Worm (Caenorhabditis elegans) whole organism, young adult: ENCODE measurements around the gene mtch-1.

ENCODE experiments used
- B0035.1 ChIP-seq: sonication (generic microtip); optimal IDR thresholded peaks from 2 replicates; lab custom pipeline; 2016; ENCODE audit warnings: missing genetic modification characterization, mild to moderate bottlenecking, missing compliant biosample characterization, missing genotype, missing genetic modification reagents
- D2030.7 ChIP-seq: fragments of 200-800 bp; sonication (Bioruptor generic); IDR thresholded peaks from 2 replicates; pipeline ENCODE4 v1.3.6; 2022; ENCODE audit warnings: missing genetic modification reagents, missing genetic modification characterization, missing compliant biosample characterization
- F22D6.2 ChIP-seq: sonication (generic microtip); optimal IDR thresholded peaks from 2 replicates; lab custom pipeline; 2016; ENCODE audit warnings: mild to moderate bottlenecking, missing genetic modification characterization, missing compliant biosample characterization
- F37B4.10 ChIP-seq: fragments of 200-800 bp; sonication (Bioruptor generic); IDR thresholded peaks from 2 replicates; pipeline ENCODE4 v1.3.6; 2022; ENCODE audit warnings: missing genetic modification characterization, missing compliant biosample characterization
- F57A8.1 ChIP-seq: fragments of 200-800 bp; sonication (Bioruptor generic); optimal IDR thresholded peaks from 2 replicates; lab custom pipeline; 2018; ENCODE audit warnings: mild to moderate bottlenecking, missing genetic modification characterization, moderate library complexity, missing compliant biosample characterization
- K12H6.12 ChIP-seq: fragments of 200-800 bp; sonication (Bioruptor generic); optimal IDR thresholded peaks from 2 replicates; lab custom pipeline; 2018; ENCODE audit warnings: mild to moderate bottlenecking, missing genetic modification characterization, missing compliant biosample characterization
- Y67H2A.10 ChIP-seq: fragments of 200-800 bp; sonication (Bioruptor generic); conservative IDR thresholded peaks from 2 replicates; pipeline ENCODE4 v1.3.6; 2022; ENCODE audit warnings: missing genetic modification reagents, missing genetic modification characterization, missing compliant biosample characterization
- athp-1 ChIP-seq: sonication (generic microtip); optimal IDR thresholded peaks from 2 replicates; lab custom pipeline; 2017; ENCODE audit warnings: mild to moderate bottlenecking, missing genetic modification characterization, missing compliant biosample characterization
- ceh-27 ChIP-seq: fragments of 200-800 bp; sonication (Bioruptor generic); optimal IDR thresholded peaks from 2 replicates; lab custom pipeline; 2018; ENCODE audit warnings: mild to moderate bottlenecking, missing genetic modification characterization, moderate library complexity, missing compliant biosample characterization
- ceh-58 ChIP-seq: fragments of 200-800 bp; sonication (Bioruptor generic); IDR thresholded peaks from 2 replicates; pipeline ENCODE4 v1.3.6; 2022; ENCODE audit warnings: missing genetic modification characterization, missing compliant biosample characterization
- ceh-79 ChIP-seq: sonication (generic microtip); optimal IDR thresholded peaks from 2 replicates; lab custom pipeline; 2017; ENCODE audit warnings: mild to moderate bottlenecking, missing genetic modification characterization, missing compliant biosample characterization
- ceh-91 ChIP-seq: fragments of 200-800 bp; sonication (Bioruptor generic); IDR thresholded peaks from 2 replicates; pipeline ENCODE4 v1.3.6; 2022; ENCODE audit warnings: missing genetic modification reagents, missing genetic modification characterization, missing compliant biosample characterization
- die-1 ChIP-seq: sonication (generic microtip); optimal IDR thresholded peaks from 2 replicates; lab custom pipeline; 2016; ENCODE audit warnings: missing genotype, mild to moderate bottlenecking, missing genetic modification characterization, missing compliant biosample characterization
- dpl-1 ChIP-seq: fragments of 150-350 bp; optimal IDR thresholded peaks from 2 replicates; lab custom pipeline; 2014; ENCODE audit warnings: missing biosample characterization, missing genetic modification reagents, missing genetic modification characterization
- ekl-4 ChIP-seq: fragments of 200-800 bp; sonication (Bioruptor generic); IDR thresholded peaks from 2 replicates; pipeline ENCODE4 v1.3.6; 2022; ENCODE audit warnings: missing genetic modification reagents, missing genetic modification characterization, missing compliant biosample characterization
- gei-17 ChIP-seq: fragments of 200-800 bp; sonication (Bioruptor generic); optimal IDR thresholded peaks from 2 replicates; lab custom pipeline; 2018; ENCODE audit warnings: mild to moderate bottlenecking, missing genetic modification characterization, missing compliant biosample characterization
- hlh-26 ChIP-seq: fragments of 200-800 bp; sonication (Bioruptor generic); conservative IDR thresholded peaks from 2 replicates; pipeline ENCODE4 v1.3.6; 2022; ENCODE audit warnings: missing genetic modification reagents, missing genetic modification characterization, missing compliant biosample characterization
- hmg-20 ChIP-seq: fragments of 200-800 bp; sonication (Bioruptor generic); IDR thresholded peaks from 2 replicates; pipeline ENCODE4 v1.3.6; 2022; ENCODE audit warnings: missing genetic modification reagents, missing genetic modification characterization, missing compliant biosample characterization
- hrde-1 ChIP-seq: sonication (generic microtip); optimal IDR thresholded peaks from 2 replicates; lab custom pipeline; 2016; ENCODE audit warnings: missing genetic modification characterization, mild to moderate bottlenecking, missing compliant biosample characterization, moderate library complexity, missing genotype, missing genetic modification reagents, borderline replicate concordance
- lin-26 ChIP-seq: fragments of 200-800 bp; sonication (Bioruptor generic); IDR thresholded peaks from 2 replicates; pipeline ENCODE4 v1.3.6; 2022; ENCODE audit warnings: missing genetic modification reagents, missing genetic modification characterization, missing compliant biosample characterization
- lin-40 ChIP-seq: sonication (generic microtip); optimal IDR thresholded peaks from 2 replicates; lab custom pipeline; 2016; ENCODE audit warnings: missing genetic modification characterization, mild to moderate bottlenecking, missing compliant biosample characterization, missing genotype, missing genetic modification reagents
- lin-54 ChIP-seq: fragments of 200-800 bp; sonication (Bioruptor generic); optimal IDR thresholded peaks from 2 replicates; lab custom pipeline; 2018; ENCODE audit warnings: mild to moderate bottlenecking, missing genetic modification characterization, missing compliant biosample characterization
- lsl-1 ChIP-seq: fragments of 200-800 bp; sonication (Bioruptor generic); optimal IDR thresholded peaks from 2 replicates; lab custom pipeline; 2018; ENCODE audit warnings: mild to moderate bottlenecking, missing genetic modification characterization, moderate library complexity, missing compliant biosample characterization
- madf-3 ChIP-seq: fragments of 200-800 bp; sonication (Bioruptor generic); IDR thresholded peaks from 2 replicates; pipeline ENCODE4 v1.3.6; 2022; ENCODE audit warnings: missing genetic modification reagents, missing genetic modification characterization, missing compliant biosample characterization
- madf-6 ChIP-seq: fragments of 200-800 bp; sonication (Bioruptor generic); IDR thresholded peaks from 2 replicates; pipeline ENCODE4 v1.3.6; 2022; ENCODE audit warnings: missing genetic modification reagents, missing genetic modification characterization, missing compliant biosample characterization
- mcd-1 ChIP-seq: fragments of 200-800 bp; sonication (Bioruptor generic); IDR thresholded peaks from 2 replicates; pipeline ENCODE4 v1.3.6; 2022; ENCODE audit warnings: missing genetic modification reagents, missing genetic modification characterization, missing compliant biosample characterization
- nfya-1 ChIP-seq: sonication (generic microtip); optimal IDR thresholded peaks from 2 replicates; lab custom pipeline; 2017; ENCODE audit warnings: antibody characterized with exemption, missing compliant biosample characterization, missing genetic modification characterization, borderline replicate concordance; ENCODE audit not compliant: insufficient read depth
- nhr-80 ChIP-seq: sonication (generic microtip); optimal IDR thresholded peaks from 2 replicates; lab custom pipeline; 2016; ENCODE audit warnings: missing genetic modification characterization, missing compliant biosample characterization
- pbrm-1 ChIP-seq: fragments of 200-800 bp; sonication (Bioruptor generic); IDR thresholded peaks from 2 replicates; pipeline ENCODE4 v1.3.6; 2022; ENCODE audit warnings: missing genetic modification reagents, missing genetic modification characterization, missing compliant biosample characterization
- pha-4 ChIP-seq: fragments of 150-350 bp; sonication (generic microtip); optimal IDR thresholded peaks from 2 replicates; lab custom pipeline; 2014; ENCODE audit warnings: missing biosample characterization, missing genetic modification reagents, missing genetic modification characterization
- rcor-1 ChIP-seq: fragments of 200-800 bp; sonication (Bioruptor generic); IDR thresholded peaks from 2 replicates; pipeline ENCODE4 v1.3.6; 2022; ENCODE audit warnings: missing genetic modification reagents, missing genetic modification characterization, missing compliant biosample characterization
- snpc-1.1 ChIP-seq: sonication (generic microtip); optimal IDR thresholded peaks from 2 replicates; lab custom pipeline; 2017; ENCODE audit warnings: missing genetic modification characterization, mild to moderate bottlenecking, missing compliant biosample characterization, antibody characterized with exemption, moderate library complexity, missing genotype, missing genetic modification reagents; ENCODE audit not compliant: insufficient read depth
- sptf-2 ChIP-seq: fragments of 200-800 bp; sonication (Bioruptor generic); optimal IDR thresholded peaks from 2 replicates; lab custom pipeline; 2018; ENCODE audit warnings: mild to moderate bottlenecking, missing genetic modification characterization, missing compliant biosample characterization
- tbp1 ChIP-seq: fragments of 200-800 bp; sonication (Bioruptor generic); optimal IDR thresholded peaks from 2 replicates; lab custom pipeline; 2018; ENCODE audit warnings: mild to moderate bottlenecking, missing genetic modification characterization, missing compliant biosample characterization
- tbx-9 ChIP-seq: sonication (generic microtip); optimal IDR thresholded peaks from 2 replicates; lab custom pipeline; 2016; ENCODE audit warnings: borderline replicate concordance, missing genetic modification characterization, inconsistent platforms, missing compliant biosample characterization
- tlf-1 ChIP-seq: fragments of 200-800 bp; sonication (Bioruptor generic); optimal IDR thresholded peaks from 2 replicates; lab custom pipeline; 2018; ENCODE audit warnings: mild to moderate bottlenecking, missing genetic modification characterization, missing compliant biosample characterization
- unc-62 ChIP-seq: fragments of 150-350 bp; optimal IDR thresholded peaks from 2 replicates; lab custom pipeline; 2014; ENCODE audit warnings: missing biosample characterization, missing genetic modification reagents, missing genetic modification characterization
- xnd-1 ChIP-seq: sonication (generic microtip); optimal IDR thresholded peaks from 2 replicates; lab custom pipeline; 2016; ENCODE audit warnings: missing genotype, missing genetic modification reagents, missing genetic modification characterization, missing compliant biosample characterization
- zim-3 ChIP-seq: sonication (generic microtip); optimal IDR thresholded peaks from 2 replicates; lab custom pipeline; 2017; ENCODE audit warnings: mild to moderate bottlenecking, missing genetic modification characterization, moderate library complexity, missing compliant biosample characterization
- ztf-22 ChIP-seq: fragments of 200-800 bp; sonication (Bioruptor generic); optimal IDR thresholded peaks from 2 replicates; lab custom pipeline; 2018; ENCODE audit warnings: mild to moderate bottlenecking, missing genetic modification characterization, moderate library complexity, missing compliant biosample characterization
- ztf-26 ChIP-seq: sonication (generic microtip); optimal IDR thresholded peaks from 2 replicates; lab custom pipeline; 2017; ENCODE audit warnings: missing genetic modification characterization, missing compliant biosample characterization

The mtch-1 gene

DNA sequence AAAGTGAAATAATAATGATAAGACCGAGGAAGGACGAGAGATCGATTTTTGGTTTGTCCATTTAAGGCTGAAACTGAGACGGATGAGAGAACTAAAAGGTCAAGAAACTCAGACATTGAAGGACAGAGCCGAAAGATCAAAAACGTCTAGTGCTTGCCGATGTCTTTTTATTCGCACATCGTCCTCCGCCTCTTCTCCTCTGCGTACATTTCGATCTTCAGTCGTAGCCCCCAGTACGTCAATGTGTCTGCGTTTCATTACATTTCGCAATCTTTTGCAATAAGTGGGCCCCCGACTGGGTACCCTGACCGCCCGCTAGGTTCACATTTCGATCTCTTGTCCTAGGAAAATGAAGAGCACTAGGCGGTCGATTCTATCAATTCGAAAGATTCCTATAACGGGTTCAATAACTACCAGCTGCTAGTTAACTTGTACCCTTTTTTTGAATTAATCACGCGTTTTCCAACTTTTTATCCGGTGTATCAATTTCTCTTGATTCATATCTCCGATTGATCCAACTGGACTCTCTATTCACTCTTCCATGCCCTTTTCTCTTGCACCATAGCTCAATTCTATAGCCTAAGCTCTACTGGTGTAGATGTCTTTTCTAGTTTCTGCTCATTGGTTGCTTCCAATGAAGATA, 18.2 kb upstream of the mtch-1 start (continued):
- TF ChIP-seq mcd-1 (GFP tag; lab: Robert Waterston, UW), result peak; percentile 35; the same call in 1 of the 2 replicates
- TF ChIP-seq lin-54 (GFP tag; lab: Kevin White, UChicago), result no peak
- peak; percentile 61 for TF ChIP-seq ceh-27 (GFP tag; lab: Kevin White, UChicago)
- TF ChIP-seq ztf-26 (tag; lab: Kevin White, UChicago), result peak; percentile 25
- TF ChIP-seq ekl-4, result 0 out of 2 replicates have a peak, but pooled peaks have one; percentile 50
- TF ChIP-seq pbrm-1 (GFP tag; lab: Robert Waterston, UW), result peak; percentile 39; the same call in 1 of the 2 replicates

DNA sequence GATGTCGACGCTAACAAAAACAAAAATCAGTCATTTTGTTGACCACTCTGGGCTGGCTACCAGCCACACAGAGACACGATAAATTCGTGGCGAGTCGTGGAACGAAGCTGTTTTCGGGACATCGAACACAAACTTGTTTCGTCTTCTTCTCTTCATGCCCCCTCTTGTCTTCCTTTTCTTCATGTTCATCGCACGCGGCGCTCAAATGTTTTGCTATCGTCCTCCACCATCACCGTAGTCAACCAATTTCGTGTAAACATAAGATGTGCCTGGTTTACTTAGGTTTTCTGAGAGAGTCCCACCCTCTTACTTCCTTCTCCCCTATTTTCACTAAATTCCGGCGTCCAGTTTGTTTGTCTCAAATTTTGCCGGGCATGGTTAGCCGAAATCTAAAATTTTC, 16.4 kb upstream of the mtch-1 start:
- TF ChIP-seq tbp1 (GFP tag; lab: Kevin White, UChicago) (no peak), lin-26 (GFP tag; lab: Robert Waterston, UW) (0 out of 2 replicates have a peak, but pooled peaks have one; percentile 44)
- TF ChIP-seq, all 124 proteins: peak for 1

DNA sequence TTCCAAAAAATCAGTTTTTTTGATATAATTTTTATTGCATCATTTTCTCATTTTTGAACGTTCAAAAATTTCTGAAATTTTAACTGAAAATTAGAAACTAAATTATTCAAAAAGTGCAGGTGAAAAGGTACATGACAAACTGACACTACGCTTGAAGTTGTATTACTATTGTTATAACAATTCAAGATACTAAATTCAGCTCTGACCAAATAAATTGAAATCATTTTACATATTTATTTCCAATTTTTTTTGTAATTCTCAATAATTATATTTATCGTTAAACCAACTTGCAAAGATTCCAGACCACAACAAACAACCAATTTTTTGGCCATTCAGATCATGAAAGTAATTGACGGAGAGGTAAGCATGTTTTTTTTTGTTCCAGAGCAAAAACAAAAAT, 11.5 kb upstream of the mtch-1 start, which contains the start of gene sre-3:
Gene sre-3, plus strand, starts transcription at position 301 of the 400 bp plus-strand sequence.
- TF ChIP-seq gei-17 (GFP tag; lab: Kevin White, UChicago) (no peak), B0035.1 (tag; lab: Kevin White, UChicago) (no peak), tbp1 (GFP tag; lab: Kevin White, UChicago) (no peak), ceh-91 (no peak), pha-4 (no peak), tbx-9 (tag; lab: Kevin White, UChicago) (no peak), ztf-22 (GFP tag; lab: Kevin White, UChicago) (no peak), Y67H2A.10 (GFP tag; lab: Robert Waterston, UW) (no peak), pbrm-1 (GFP tag; lab: Robert Waterston, UW) (no peak), F57A8.1 (no peak), lsl-1 (GFP tag; lab: Kevin White, UChicago) (no peak), ceh-79 (tag; lab: Kevin White, UChicago) (no peak), madf-6 (GFP tag; lab: Robert Waterston, UW) (no peak), F22D6.2 (no peak)

DNA sequence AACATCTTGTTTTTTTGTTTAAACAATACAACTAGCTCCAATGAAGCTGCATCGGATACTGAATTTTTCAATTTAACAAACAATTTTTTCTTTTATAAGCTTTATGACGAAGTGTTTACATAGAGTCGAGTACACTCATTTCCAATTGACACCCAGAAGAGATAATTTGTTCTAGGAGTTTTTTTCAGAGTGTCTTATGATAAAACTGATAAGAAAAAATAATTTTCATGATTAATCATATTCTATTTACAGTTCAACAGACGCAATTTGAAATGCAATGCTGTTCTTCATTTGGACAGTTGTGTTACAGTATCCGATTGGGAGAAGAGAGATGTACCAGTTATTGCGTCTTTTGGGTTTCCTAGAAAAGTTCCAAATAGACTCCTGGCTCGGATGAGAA, 8.0 kb upstream of the mtch-1 start:
- TF ChIP-seq nhr-80 (tag; lab: Kevin White, UChicago) (peak; percentile 68), unc-62 (GFP tag; lab: Kevin White, UChicago) (peak; percentile 33), hrde-1 (no peak), nfya-1 (tag; lab: Kevin White, UChicago) (no peak), tlf-1 (GFP tag; lab: Kevin White, UChicago) (no peak), snpc-1.1 (tag; lab: Kevin White, UChicago) (no peak)
- TF ChIP-seq, all 124 proteins: peak for 2

DNA sequence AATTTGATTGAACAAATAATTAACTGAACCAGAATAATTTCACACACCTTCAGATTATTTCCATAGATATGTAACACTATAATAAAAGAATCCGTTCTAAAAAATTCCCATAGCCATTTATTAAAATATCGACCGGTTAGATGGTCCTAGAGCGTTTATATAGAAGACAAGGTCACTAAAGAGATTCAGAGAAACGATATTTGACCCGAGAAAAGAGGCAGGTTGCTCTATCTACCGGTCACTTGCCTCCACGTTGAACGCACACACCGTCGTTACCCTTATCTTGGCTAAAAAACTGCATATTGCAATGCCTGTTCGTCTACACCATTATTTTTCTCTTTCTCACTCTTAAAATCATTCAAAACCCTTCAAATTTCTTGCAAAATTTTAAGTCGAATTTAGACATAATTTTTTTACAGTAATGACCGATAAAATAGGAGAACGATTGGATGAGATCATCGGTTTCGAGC, 7.2 kb upstream of the mtch-1 start, which contains the start of gene C07D10.5:
Gene C07D10.5, plus strand, starts transcription at position 420 of the 470 bp plus-strand sequence.
- TF ChIP-seq F37B4.10 (GFP tag; lab: Robert Waterston, UW) (no peak), K12H6.12 (no peak), ceh-79 (tag; lab: Kevin White, UChicago) (no peak), madf-3 (no peak), athp-1 (tag; lab: Kevin White, UChicago) (no peak), sptf-2 (GFP tag; lab: Kevin White, UChicago) (no peak), F22D6.2 (no peak), dpl-1 (GFP tag; lab: Kevin White, UChicago) (no peak), ceh-58 (no peak), D2030.7 (GFP tag; lab: Robert Waterston, UW) (no peak), unc-62 (GFP tag; lab: Kevin White, UChicago) (no peak), rcor-1 (GFP tag; lab: Robert Waterston, UW) (no peak), zim-3 (tag; lab: Kevin White, UChicago) (no peak), lin-40 (tag; lab: Kevin White, UChicago) (no peak), hmg-20 (GFP tag; lab: Robert Waterston, UW) (no peak), die-1 (tag; lab: Kevin White, UChicago) (no peak), hlh-26 (no peak), xnd-1 (no peak)
